Fruit fly (Drosophila melanogaster): ENCODE measurements around the gene CG14990.

CG14990 gene

dm6 chr3L:4108844-4109494 is 16.0 kb downstream of the CG14990 start (continued):
- peak; percentile 54 for TF ChIP-seq nau (GFP tag; optimal IDR thresholded peaks at IDR 0.05)
- 0 out of 2 replicates have a peak, but pooled peaks have one; percentile 18 for TF ChIP-seq Taf1 (GFP tag; IDR thresholded peaks at IDR 0.05)
- TF ChIP-seq tx (GFP tag; optimal IDR thresholded peaks at IDR 0.05), result peak; percentile 49
- peak; percentile 69 for TF ChIP-seq CG10274 (GFP tag; optimal IDR thresholded peaks at IDR 0.05)
- peak; percentile 71 for TF ChIP-seq mam (GFP tag; optimal IDR thresholded peaks at IDR 0.05)
- peak; percentile 6 for TF ChIP-seq CG13894 (tag; optimal IDR thresholded peaks at IDR 0.05)
- no peak for TF ChIP-seq CG11696 (GFP tag; IDR thresholded peaks at IDR 0.05)
- peak; percentile 32 for TF ChIP-seq fd3F (GFP tag; optimal IDR thresholded peaks at IDR 0.05)
- TF ChIP-seq CG12942 (GFP tag; optimal IDR thresholded peaks at IDR 0.05), result peak; percentile 57
- peak; percentile 70 for TF ChIP-seq NK7.1 (GFP tag; optimal IDR thresholded peaks at IDR 0.05)
- TF ChIP-seq Dek (tag; optimal IDR thresholded peaks at IDR 0.05), result peak; percentile 64
- peak; percentile 73 for TF ChIP-seq CG8388 (GFP tag; optimal IDR thresholded peaks at IDR 0.05)
- peak; percentile 18 for TF ChIP-seq her (GFP tag; optimal IDR thresholded peaks at IDR 0.05)
- TF ChIP-seq slp2 (GFP tag; optimal IDR thresholded peaks at IDR 0.05), result peak; percentile 61
- TF ChIP-seq CG16779 (GFP tag; IDR thresholded peaks at IDR 0.05), result no peak
- peak; percentile 47 for TF ChIP-seq NC2β (GFP tag; optimal IDR thresholded peaks at IDR 0.05)
- peak; percentile 44; the same call in 1 of the 2 replicates for TF ChIP-seq CG14014 (GFP tag; IDR thresholded peaks at IDR 0.05)
- no peak for TF ChIP-seq CG15479 (GFP tag; optimal IDR thresholded peaks at IDR 0.05)
- TF ChIP-seq CG10147 (GFP tag; optimal IDR thresholded peaks at IDR 0.05), result peak; percentile 66
- TF ChIP-seq zen (tag; optimal IDR thresholded peaks at IDR 0.05), result peak; percentile 61
- peak in 1 of 2 experiments; percentile 60 for TF ChIP-seq crp (GFP tag; optimal IDR thresholded peaks at IDR 0.05)
- TF ChIP-seq Lpt (GFP tag; optimal IDR thresholded peaks at IDR 0.05), result no peak
- TF ChIP-seq CG7357 (GFP tag; IDR thresholded peaks at IDR 0.05), result peak; percentile 46; the same call in 2 of the 3 replicates
- TF ChIP-seq CG7928 (GFP tag; optimal IDR thresholded peaks at IDR 0.05), result no peak
- TF ChIP-seq CG33213 (GFP tag; optimal IDR thresholded peaks at IDR 0.05), result peak; percentile 63
- peak; percentile 54 for TF ChIP-seq CG1603 (tag; optimal IDR thresholded peaks at IDR 0.05)
- peak; percentile 72 for TF ChIP-seq Usf (GFP tag; optimal IDR thresholded peaks at IDR 0.05)
- TF ChIP-seq CG9215 (GFP tag; IDR thresholded peaks at IDR 0.05), result peak; percentile 67
- TF ChIP-seq CG1792 (GFP tag; optimal IDR thresholded peaks at IDR 0.05), result peak; percentile 38
- TF ChIP-seq CG3281 (GFP tag; optimal IDR thresholded peaks at IDR 0.05), result peak; percentile 77
- TF ChIP-seq D19B (GFP tag; optimal IDR thresholded peaks at IDR 0.05), result peak; percentile 60
- peak; percentile 67 for TF ChIP-seq croc (GFP tag; conservative IDR thresholded peaks at IDR 0.05)
- TF ChIP-seq yki (optimal IDR thresholded peaks at IDR 0.05), result no peak
- TF ChIP-seq Elba2 (GFP tag; optimal IDR thresholded peaks at IDR 0.05), result no peak
- peak; percentile 22 for TF ChIP-seq Atf3 (GFP tag; optimal IDR thresholded peaks at IDR 0.05)
- peak; percentile 32 for TF ChIP-seq gro (GFP tag; optimal IDR thresholded peaks at IDR 0.05)
- TF ChIP-seq CG12219 (GFP tag; optimal IDR thresholded peaks at IDR 0.05), result peak; percentile 73
- TF ChIP-seq CG5953 (GFP tag; IDR thresholded peaks at IDR 0.05), result no peak
- TF ChIP-seq Nf-YC (tag; optimal IDR thresholded peaks at IDR 0.05), result peak; percentile 48
- TF ChIP-seq CG30020 (tag; optimal IDR thresholded peaks at IDR 0.05), result peak; percentile 32
- peak; percentile 85 for TF ChIP-seq CG11504 (tag; optimal IDR thresholded peaks at IDR 0.05)
- TF ChIP-seq fd64A (GFP tag; optimal IDR thresholded peaks at IDR 0.05), result peak; percentile 5
- TF ChIP-seq pnt (GFP tag; optimal IDR thresholded peaks at IDR 0.05), result peak; percentile 20
- TF ChIP-seq Sox100B (GFP tag; optimal IDR thresholded peaks at IDR 0.05), result peak; percentile 85
- peak; percentile 69 for TF ChIP-seq unpg (GFP tag; optimal IDR thresholded peaks at IDR 0.05)
- TF ChIP-seq CG12659 (GFP tag; optimal IDR thresholded peaks at IDR 0.05), result peak; percentile 74
- peak; percentile 33 for TF ChIP-seq ab (GFP tag; optimal IDR thresholded peaks at IDR 0.05)
- TF ChIP-seq Xbp1 (GFP tag; optimal IDR thresholded peaks at IDR 0.05), result peak; percentile 72
- peak; percentile 84 for TF ChIP-seq CG13424 (tag; optimal IDR thresholded peaks at IDR 0.05)
- TF ChIP-seq CG11695 (GFP tag; IDR thresholded peaks at IDR 0.05), result peak; percentile 83

Data from whole organism, embryonic.